Fruit fly (Drosophila melanogaster) whole organism, prepupa: ENCODE data around the gene CG11980.

Experiments
- CG11294 ChIP-seq: fragments of 200-800 bp; sonication (Bioruptor generic); IDR thresholded peaks from 2 replicates; pipeline ENCODE4 v1.3.6; 2022; ENCODE audit warnings: missing biosample characterization, missing genetic modification characterization
- CG15336 ChIP-seq: fragments of 200-800 bp; sonication (Bioruptor generic); IDR thresholded peaks from 2 replicates; pipeline ENCODE4 v1.3.6; 2022; ENCODE audit warnings: missing biosample characterization, missing genetic modification characterization
- CG6854 ChIP-seq: fragments of 200-800 bp; sonication (Bioruptor generic); optimal IDR thresholded peaks from 2 replicates; lab custom pipeline; 2017; ENCODE audit warnings: missing biosample characterization, mild to moderate bottlenecking, missing genetic modification characterization
- CG8119 ChIP-seq: fragments of 200-800 bp; sonication (Bioruptor generic); IDR thresholded peaks from 3 replicates; pipeline ENCODE4 v1.3.6; 2022; ENCODE audit warnings: missing biosample characterization, missing genetic modification characterization
- CG8632 ChIP-seq: fragments of 200-800 bp; sonication (Bioruptor generic); optimal IDR thresholded peaks from 3 replicates; lab custom pipeline; 2016; ENCODE audit warnings: missing biosample characterization, missing genetic modification characterization
- Eip93F ChIP-seq: fragments of 200-800 bp; sonication (Bioruptor generic); optimal IDR thresholded peaks from 2 replicates; lab custom pipeline; 2016; ENCODE audit warnings: missing biosample characterization, mild to moderate bottlenecking, missing genetic modification characterization
- Ets21C ChIP-seq: fragments of 200-800 bp; sonication (Bioruptor generic); optimal IDR thresholded peaks from 3 replicates; lab custom pipeline; 2016; ENCODE audit warnings: missing biosample characterization, missing genetic modification characterization
- Gug ChIP-seq: fragments of 200-800 bp; sonication (Bioruptor generic); IDR thresholded peaks from 2 replicates; pipeline ENCODE4 v1.3.6; 2022; ENCODE audit warnings: missing biosample characterization, missing genetic modification characterization
- Hr39 ChIP-seq: fragments of 200-800 bp; sonication (Bioruptor generic); optimal IDR thresholded peaks from 2 replicates; lab custom pipeline; 2016; ENCODE audit warnings: missing biosample characterization, missing genetic modification characterization
- Smox ChIP-seq: fragments of 200-800 bp; sonication (Bioruptor generic); optimal IDR thresholded peaks from 3 replicates; lab custom pipeline; 2016; ENCODE audit warnings: missing biosample characterization, missing genetic modification characterization
- dac ChIP-seq: fragments of 200-800 bp; sonication (Bioruptor generic); optimal IDR thresholded peaks from 2 replicates; lab custom pipeline; 2017; ENCODE audit warnings: missing biosample characterization, mild to moderate bottlenecking, missing genetic modification characterization
- esn ChIP-seq: fragments of 200-800 bp; sonication (Bioruptor generic); optimal IDR thresholded peaks from 2 replicates; lab custom pipeline; 2016; ENCODE audit warnings: missing biosample characterization, mild to moderate bottlenecking, missing genetic modification characterization, moderate library complexity
- lz ChIP-seq: fragments of 200-800 bp; sonication (Bioruptor generic); optimal IDR thresholded peaks from 3 replicates; lab custom pipeline; 2016; ENCODE audit warnings: missing biosample characterization, missing genetic modification characterization
- ss ChIP-seq, 2 experiments: fragments of 200-800 bp; sonication (Bioruptor generic); optimal IDR thresholded peaks; 2 replicates in 1 of 2; 3 replicates in 1 of 2; lab custom pipeline; 2017 to 2018; ENCODE audit warnings: mild to moderate bottlenecking in 2 of 2, missing biosample characterization in 2 of 2, missing genetic modification characterization in 2 of 2, moderate library complexity in 1 of 2

- TF ChIP-seq esn (GFP tag; lab: Kevin White, UChicago) (no peak), dac (GFP tag; lab: Kevin White, UChicago) (no peak), Gug (GFP tag; lab: Robert Waterston, UW) (no peak), Smox (GFP tag; lab: Kevin White, UChicago) (no peak), CG6854 (GFP tag; lab: Kevin White, UChicago) (no peak), Ets21C (GFP tag; lab: Kevin White, UChicago) (no peak), CG15336 (no peak), ss (GFP tag; optimal IDR thresholded peaks at IDR 0.05; lab: Kevin White, UChicago) (no peak), Eip93F (no peak), CG11294 (no peak), CG8119 (GFP tag; lab: Robert Waterston, UW) (no peak), CG8632 (GFP tag; lab: Kevin White, UChicago) (no peak), Hr39 (no peak), lz (GFP tag; lab: Kevin White, UChicago) (no peak)
These were observed 33.1 kb upstream of the CG11980 start for dm6 chr3R:8970707-8971106.
